Worm (Caenorhabditis elegans) whole organism, L4 larva: ENCODE measurements around the gene C34F11.5.

Experiments used
- ama-1 ChIP-seq: fragments of 150-350 bp; optimal IDR thresholded peaks from 2 replicates; lab custom pipeline; 2014; ENCODE audit warnings: inconsistent platforms, mixed read lengths
- fos-1 ChIP-seq: fragments of 150-350 bp; optimal IDR thresholded peaks from 2 replicates; lab custom pipeline; 2014; ENCODE audit warnings: missing biosample characterization, missing genetic modification characterization
- lin-15B ChIP-seq: fragments of 150-350 bp; sonication (generic microtip); optimal IDR thresholded peaks from 3 replicates; lab custom pipeline; 2014; ENCODE audit warnings: missing biosample characterization, missing genetic modification characterization
- lin-39 ChIP-seq: fragments of 150-350 bp; optimal IDR thresholded peaks from 2 replicates; lab custom pipeline; 2014; ENCODE audit warnings: missing biosample characterization, missing genetic modification reagents, missing genetic modification characterization
- mdl-1 ChIP-seq, 2 experiments: fragments of 150-350 bp in 1 of 2; sonication (generic microtip) in 1 of 2; optimal IDR thresholded peaks; 2 replicates each; lab custom pipeline; 2014 to 2017; ENCODE audit warnings: missing biosample characterization in 2 of 2, missing genetic modification characterization in 2 of 2
- nhr-11 ChIP-seq: fragments of 150-350 bp; optimal IDR thresholded peaks from 2 replicates; lab custom pipeline; 2014; ENCODE audit warnings: missing biosample characterization, missing genetic modification characterization
- nhr-25 ChIP-seq: sonication (generic microtip); optimal IDR thresholded peaks from 2 replicates; lab custom pipeline; 2017; ENCODE audit warnings: missing genetic modification characterization, mild to moderate bottlenecking, missing compliant biosample characterization, antibody characterized with exemption, moderate library complexity, borderline replicate concordance; ENCODE audit not compliant: insufficient read depth
- nhr-76 ChIP-seq: fragments of 150-350 bp; optimal IDR thresholded peaks from 2 replicates; lab custom pipeline; 2014; ENCODE audit warnings: missing biosample characterization, missing genetic modification characterization
- sdz-12 ChIP-seq: fragments of 200-800 bp; sonication (Bioruptor generic); optimal IDR thresholded peaks from 2 replicates; lab custom pipeline; 2018; ENCODE audit warnings: mild to moderate bottlenecking, missing genetic modification characterization, missing compliant biosample characterization
- snpc-4 ChIP-seq: fragments of 150-350 bp; optimal IDR thresholded peaks from 2 replicates; lab custom pipeline; 2014; ENCODE audit warnings: missing biosample characterization, missing genetic modification characterization
- tag-97 ChIP-seq: fragments of 200-800 bp; sonication (Bioruptor generic); IDR thresholded peaks from 2 replicates; pipeline ENCODE4 v1.3.6; 2022; ENCODE audit warnings: missing genetic modification characterization, missing compliant biosample characterization
- unc-62 ChIP-seq, 3 experiments: fragments of 150-350 bp in 1 of 3; sonication (generic microtip); optimal IDR thresholded peaks in 2 of 3; peaks in 1 of 3; 1 replicate in 1 of 3; 2 replicates in 2 of 3; lab custom pipeline; 2014 to 2017; ENCODE audit warnings: missing biosample characterization in 3 of 3, missing genetic modification characterization in 3 of 3, missing genetic modification reagents in 3 of 3, missing genotype in 1 of 3

ce11 chrII:5194066-5194465, 1.5 kb upstream of the C34F11.5 start, which contains the start of gene msp-49:
- no peak for TF ChIP-seq mdl-1 (tag; optimal IDR thresholded peaks at IDR 0.05; lab: Kevin White, UChicago)
- TF ChIP-seq unc-62 (GFP tag; optimal IDR thresholded peaks at IDR 0.05 in 1 of 2; lab: Kevin White, UChicago): no peak
- TF ChIP-seq unc-62 (tag; optimal IDR thresholded peaks at IDR 0.05; lab: Kevin White, UChicago): no peak
- no peak for TF ChIP-seq fos-1
- no peak for TF ChIP-seq nhr-25 (tag; lab: Kevin White, UChicago)
- TF ChIP-seq ama-1 (lab: Kevin White, UChicago): no peak
- TF ChIP-seq lin-15B (tag; lab: Kevin White, UChicago): no peak
- no peak for TF ChIP-seq nhr-11 (tag; lab: Kevin White, UChicago)
- no peak for TF ChIP-seq nhr-76 (tag; lab: Kevin White, UChicago)
- TF ChIP-seq snpc-4: no peak
- no peak for TF ChIP-seq lin-39 (tag; lab: Kevin White, UChicago)
- no peak for TF ChIP-seq tag-97 (GFP tag; lab: Robert Waterston, UW)
- no peak for TF ChIP-seq sdz-12 (GFP tag; lab: Kevin White, UChicago)
